Worm (Caenorhabditis elegans): ENCODE measurements around the gene sre-37.

ce11 chrII:12499969-12500368 is 34.3 kb downstream of the sre-37 start:
- TF ChIP-seq snpc-4 (tag; optimal IDR thresholded peaks at IDR 0.05) (no peak), nhr-237 (tag; optimal IDR thresholded peaks at IDR 0.05) (no peak)

All from whole organism, mixed stage, embryonic.